Fruit fly (Drosophila melanogaster): Measurements from ENCODE around the gene AIF.

The AIF gene

DNA sequence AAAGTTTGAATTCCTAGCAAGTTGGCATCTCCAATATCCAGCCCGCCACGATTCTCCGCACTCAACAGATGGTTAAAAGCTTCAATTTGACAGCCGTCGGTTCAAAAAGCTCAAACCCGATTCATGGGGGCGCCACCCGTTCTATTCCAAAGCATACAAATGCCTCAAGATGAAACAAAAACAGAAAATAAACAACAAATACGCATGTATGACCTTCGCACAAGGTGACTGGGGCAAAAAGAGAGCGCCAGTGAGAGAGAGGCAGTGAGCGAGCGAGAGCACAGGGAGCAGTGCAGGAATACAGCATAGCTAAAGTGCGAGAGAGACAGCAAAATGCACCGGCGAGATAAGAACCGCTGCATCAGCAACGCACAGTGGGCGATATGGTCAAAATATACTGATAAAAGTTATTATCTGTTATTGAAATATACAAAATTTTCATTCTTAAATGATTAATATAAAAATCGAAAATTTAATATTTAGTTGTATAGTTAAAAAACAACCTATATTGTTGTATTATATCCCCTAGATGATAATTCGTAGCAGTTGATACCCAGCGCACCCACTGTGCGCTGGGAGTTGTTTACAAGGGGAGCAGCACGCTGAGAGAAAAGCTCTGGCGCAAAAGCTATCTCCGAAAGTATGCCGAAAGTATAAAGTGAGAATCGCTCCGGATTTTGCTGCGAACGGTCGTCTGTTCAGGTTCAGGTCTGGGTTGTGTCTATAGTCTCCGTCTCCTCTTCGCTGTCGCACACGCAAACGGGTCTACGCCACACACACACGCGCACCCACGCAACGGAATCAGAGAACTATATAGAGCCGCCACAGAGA, 21.2 kb upstream of the AIF start, which contains the start of gene Glyp (continued):
- peak; percentile 85 for TF ChIP-seq ac (GFP tag; optimal IDR thresholded peaks at IDR 0.05)
- peak; percentile 79 for TF ChIP-seq Dip3 (GFP tag; optimal IDR thresholded peaks at IDR 0.05)
- no peak for TF ChIP-seq CG7963 (GFP tag; IDR thresholded peaks at IDR 0.05; ENCODE audit: partially characterized antibody)
- TF ChIP-seq insv (GFP tag; optimal IDR thresholded peaks at IDR 0.05): peak in 1 of 2 experiments; percentile 78
- peak; percentile 89 for TF ChIP-seq gcm2 (GFP tag; optimal IDR thresholded peaks at IDR 0.05)
- TF ChIP-seq tll (GFP tag; optimal IDR thresholded peaks at IDR 0.05): no peak
- TF ChIP-seq CG31441 (GFP tag; IDR thresholded peaks at IDR 0.05): peak; percentile 99
- peak; percentile 87 for TF ChIP-seq CG15696 (tag; optimal IDR thresholded peaks at IDR 0.05)
- no peak for TF ChIP-seq Tbp (GFP tag; optimal IDR thresholded peaks at IDR 0.05)
- TF ChIP-seq Fer1 (GFP tag; optimal IDR thresholded peaks at IDR 0.05): peak; percentile 99
- peak; percentile 95 for TF ChIP-seq nom (GFP tag; optimal IDR thresholded peaks at IDR 0.05)
- TF ChIP-seq ash1 (GFP tag; optimal IDR thresholded peaks at IDR 0.05): peak; percentile 83
- peak; percentile 71 for TF ChIP-seq Dad (GFP tag; optimal IDR thresholded peaks at IDR 0.05)
- peak; percentile 82 for TF ChIP-seq Lim3 (GFP tag; IDR thresholded peaks at IDR 0.05)
- TF ChIP-seq CG11695 (GFP tag; IDR thresholded peaks at IDR 0.05): peak; percentile 97
- TF ChIP-seq CG12071 (GFP tag; optimal IDR thresholded peaks at IDR 0.05): peak; percentile 93
- TF ChIP-seq jing (GFP tag; optimal IDR thresholded peaks at IDR 0.05): peak; percentile 84
- peak; percentile 98 for TF ChIP-seq gcm (GFP tag; optimal IDR thresholded peaks at IDR 0.05)
- TF ChIP-seq CG17912 (GFP tag; optimal IDR thresholded peaks at IDR 0.05): peak; percentile 47
- peak; percentile 29; the same call in 1 of the 2 replicates for TF ChIP-seq CG42726 (GFP tag; IDR thresholded peaks at IDR 0.05; ENCODE audit: partially characterized antibody)
- peak; percentile 26 for TF ChIP-seq fd102C (GFP tag; optimal IDR thresholded peaks at IDR 0.05)
- peak; percentile 97 for TF ChIP-seq Atf6 (GFP tag; IDR thresholded peaks at IDR 0.05)
- peak; percentile 73 to 82 for TF ChIP-seq Pdp1 (GFP tag; optimal IDR thresholded peaks at IDR 0.05)
- TF ChIP-seq CG17829 (tag; optimal IDR thresholded peaks at IDR 0.05): peak; percentile 98
- TF ChIP-seq CG4730 (GFP tag; IDR thresholded peaks at IDR 0.05): peak; percentile 91
- peak; percentile 96 for TF ChIP-seq CG17568 (GFP tag; optimal IDR thresholded peaks at IDR 0.05)
- TF ChIP-seq abd-A (tag; optimal IDR thresholded peaks at IDR 0.05): peak; percentile 87
- peak in 1 of 3 experiments; percentile 91 for TF ChIP-seq Stat92E (GFP tag; optimal IDR thresholded peaks at IDR 0.05)
- peak; percentile 59 for TF ChIP-seq gro (GFP tag; optimal IDR thresholded peaks at IDR 0.05)
- TF ChIP-seq sens-2 (GFP tag; IDR thresholded peaks at IDR 0.05): peak; percentile 82
- TF ChIP-seq CG1832 (GFP tag; optimal IDR thresholded peaks at IDR 0.05): peak; percentile 90
- peak; percentile 93 for TF ChIP-seq Usf (GFP tag; optimal IDR thresholded peaks at IDR 0.05)
- TF ChIP-seq ERR (GFP tag; optimal IDR thresholded peaks at IDR 0.05): peak; percentile 100
- no peak for TF ChIP-seq luna (GFP tag; optimal IDR thresholded peaks at IDR 0.05)
- peak; percentile 98 for TF ChIP-seq CG9727 (GFP tag; optimal IDR thresholded peaks at IDR 0.05)
- peak; percentile 91 for TF ChIP-seq rib (GFP tag; IDR thresholded peaks at IDR 0.05)
- peak; percentile 95 for TF ChIP-seq Ets65A (GFP tag)
- TF ChIP-seq CG11085 (GFP tag; IDR thresholded peaks at IDR 0.05): peak; percentile 89
- peak; percentile 99 for TF ChIP-seq gem (tag; optimal IDR thresholded peaks at IDR 0.05)
- TF ChIP-seq Sox102F (GFP tag; optimal IDR thresholded peaks at IDR 0.05): peak; percentile 97
- TF ChIP-seq CG6683 (GFP tag; optimal IDR thresholded peaks at IDR 0.05): peak; percentile 98
- TF ChIP-seq CG2129 (GFP tag; IDR thresholded peaks at IDR 0.05; ENCODE audit: partially characterized antibody): no peak
- peak; percentile 95 for TF ChIP-seq CG34422 (GFP tag; IDR thresholded peaks at IDR 0.05)
- peak; percentile 91 for TF ChIP-seq Hsf (GFP tag; optimal IDR thresholded peaks at IDR 0.05)
- peak; percentile 92 for TF ChIP-seq ewg (GFP tag; optimal IDR thresholded peaks at IDR 0.05)
- peak; percentile 96 for TF ChIP-seq CG12299 (tag; optimal IDR thresholded peaks at IDR 0.05)
- peak; percentile 68 for TF ChIP-seq slp2 (GFP tag; optimal IDR thresholded peaks at IDR 0.05)
- TF ChIP-seq CG11456 (GFP tag; IDR thresholded peaks at IDR 0.05): peak; percentile 94
